Worm (Caenorhabditis elegans) whole organism, late embryonic: Measurements from ENCODE around the gene C17H11.1.

ENCODE experiments used
- F13H6.1 ChIP-seq: sonication (generic microtip); optimal IDR thresholded peaks from 2 replicates; lab custom pipeline; 2016; ENCODE audit warnings: missing genetic modification characterization, missing compliant biosample characterization
- K02D7.2 ChIP-seq: sonication (generic microtip); optimal IDR thresholded peaks from 2 replicates; lab custom pipeline; 2017; ENCODE audit warnings: mild to moderate bottlenecking, missing genetic modification characterization, missing compliant biosample characterization
- K09A11.1 ChIP-seq: sonication (generic microtip); optimal IDR thresholded peaks from 2 replicates; lab custom pipeline; 2017; ENCODE audit warnings: antibody characterized with exemption, mild to moderate bottlenecking, missing genetic modification characterization, missing compliant biosample characterization; ENCODE audit not compliant: insufficient read depth
- T23F11.4 ChIP-seq: fragments of 200-800 bp; sonication (Bioruptor generic); optimal IDR thresholded peaks from 2 replicates; lab custom pipeline; 2018; ENCODE audit warnings: mild to moderate bottlenecking, missing genetic modification characterization, missing compliant biosample characterization
- Y22D7AL.16 ChIP-seq: sonication (generic microtip); optimal IDR thresholded peaks from 2 replicates; lab custom pipeline; 2016; ENCODE audit warnings: missing genetic modification characterization, missing compliant biosample characterization
- ceh-14 ChIP-seq: sonication (generic microtip); optimal IDR thresholded peaks from 2 replicates; lab custom pipeline; 2016; ENCODE audit warnings: missing genotype, missing genetic modification characterization, missing compliant biosample characterization
- ceh-18 ChIP-seq: sonication (generic microtip); optimal IDR thresholded peaks from 2 replicates; lab custom pipeline; 2016; ENCODE audit warnings: missing genetic modification characterization, missing compliant biosample characterization
- ceh-2 ChIP-seq: sonication (generic microtip); optimal IDR thresholded peaks from 2 replicates; lab custom pipeline; 2016; ENCODE audit warnings: missing genotype, missing genetic modification characterization, missing compliant biosample characterization
- ceh-22 ChIP-seq: sonication (generic microtip); optimal IDR thresholded peaks from 2 replicates; lab custom pipeline; 2017; ENCODE audit warnings: missing biosample characterization, missing genetic modification characterization
- ceh-24 ChIP-seq: sonication (generic microtip); optimal IDR thresholded peaks from 2 replicates; lab custom pipeline; 2016; ENCODE audit warnings: mild to moderate bottlenecking, missing genetic modification characterization, missing compliant biosample characterization
- ceh-31 ChIP-seq: sonication (generic microtip); optimal IDR thresholded peaks from 2 replicates; lab custom pipeline; 2016; ENCODE audit warnings: missing genetic modification characterization, missing compliant biosample characterization
- ceh-34 ChIP-seq: sonication (generic microtip); optimal IDR thresholded peaks from 2 replicates; lab custom pipeline; 2016; ENCODE audit warnings: mild to moderate bottlenecking, missing genetic modification characterization, missing compliant biosample characterization
- ceh-45 ChIP-seq: fragments of 200-800 bp; sonication (Bioruptor generic); IDR thresholded peaks from 2 replicates; pipeline ENCODE4 v1.3.6; 2022; ENCODE audit warnings: missing genetic modification reagents, missing genetic modification characterization, missing compliant biosample characterization
- ceh-48 ChIP-seq: sonication (generic microtip); optimal IDR thresholded peaks from 2 replicates; lab custom pipeline; 2016; ENCODE audit warnings: missing genetic modification characterization, inconsistent platforms, missing compliant biosample characterization
- ceh-6 ChIP-seq: fragments of 200-800 bp; sonication (Bioruptor generic); optimal IDR thresholded peaks from 2 replicates; lab custom pipeline; 2018; ENCODE audit warnings: mild to moderate bottlenecking, missing genetic modification characterization, missing compliant biosample characterization
- ceh-9 ChIP-seq: sonication (generic microtip); optimal IDR thresholded peaks from 2 replicates; lab custom pipeline; 2016; ENCODE audit warnings: mild to moderate bottlenecking, missing genetic modification characterization, inconsistent platforms, missing compliant biosample characterization
- che-1 ChIP-seq: sonication (generic microtip); optimal IDR thresholded peaks from 2 replicates; lab custom pipeline; 2016; ENCODE audit warnings: mild to moderate bottlenecking, missing genetic modification characterization, missing compliant biosample characterization
- dmd-4 ChIP-seq: sonication (generic microtip); optimal IDR thresholded peaks from 2 replicates; lab custom pipeline; 2016; ENCODE audit warnings: borderline replicate concordance, missing genetic modification characterization, missing compliant biosample characterization
- dve-1 ChIP-seq: sonication (generic microtip); optimal IDR thresholded peaks from 2 replicates; lab custom pipeline; 2017; ENCODE audit warnings: antibody characterized with exemption, mild to moderate bottlenecking, missing genetic modification characterization, missing compliant biosample characterization
- elt-4 ChIP-seq: sonication (generic microtip); optimal IDR thresholded peaks from 2 replicates; lab custom pipeline; 2016; ENCODE audit warnings: missing genetic modification characterization, missing compliant biosample characterization
- eyg-1 ChIP-seq: sonication (generic microtip); optimal IDR thresholded peaks from 2 replicates; lab custom pipeline; 2016; ENCODE audit warnings: missing genotype, missing genetic modification characterization, missing compliant biosample characterization
- fkh-10 ChIP-seq: fragments of 150-350 bp; optimal IDR thresholded peaks from 2 replicates; lab custom pipeline; 2014; ENCODE audit warnings: missing biosample characterization, missing genetic modification reagents, missing genetic modification characterization
- gmeb-2 ChIP-seq: sonication (generic microtip); optimal IDR thresholded peaks from 2 replicates; lab custom pipeline; 2016; ENCODE audit warnings: missing genetic modification characterization, inconsistent platforms, missing compliant biosample characterization
- hlh-13 ChIP-seq: fragments of 200-800 bp; sonication (Bioruptor generic); optimal IDR thresholded peaks from 2 replicates; lab custom pipeline; 2018; ENCODE audit warnings: mild to moderate bottlenecking, missing genetic modification characterization, missing compliant biosample characterization
- hlh-15 ChIP-seq: sonication (generic microtip); optimal IDR thresholded peaks from 2 replicates; lab custom pipeline; 2016; ENCODE audit warnings: missing genetic modification characterization, missing compliant biosample characterization
- hlh-8 ChIP-seq: sonication (generic microtip); optimal IDR thresholded peaks from 2 replicates; lab custom pipeline; 2016; ENCODE audit warnings: missing genotype, missing genetic modification characterization, missing compliant biosample characterization
- lim-6 ChIP-seq: sonication (generic microtip); optimal IDR thresholded peaks from 2 replicates; lab custom pipeline; 2016; ENCODE audit warnings: missing genetic modification characterization, missing compliant biosample characterization
- lin-11 ChIP-seq: fragments of 200-800 bp; sonication (Bioruptor generic); optimal IDR thresholded peaks from 2 replicates; lab custom pipeline; 2018; ENCODE audit warnings: mild to moderate bottlenecking, missing genetic modification characterization, missing compliant biosample characterization
- nhr-232 ChIP-seq: sonication (generic microtip); optimal IDR thresholded peaks from 2 replicates; lab custom pipeline; 2016; ENCODE audit warnings: missing genetic modification characterization, missing compliant biosample characterization
- npax-4 ChIP-seq: sonication (generic microtip); optimal IDR thresholded peaks from 2 replicates; lab custom pipeline; 2016; ENCODE audit warnings: missing genetic modification characterization, missing compliant biosample characterization
- odd-2 ChIP-seq: sonication (generic microtip); optimal IDR thresholded peaks from 2 replicates; lab custom pipeline; 2017; ENCODE audit warnings: antibody characterized with exemption, mild to moderate bottlenecking, missing genetic modification characterization, missing compliant biosample characterization
- pag-3 ChIP-seq: sonication (generic microtip); optimal IDR thresholded peaks from 2 replicates; lab custom pipeline; 2016; ENCODE audit warnings: missing compliant biosample characterization, missing genetic modification characterization, borderline replicate concordance
- pat-9 ChIP-seq: fragments of 200-800 bp; sonication (Bioruptor generic); optimal IDR thresholded peaks from 2 replicates; lab custom pipeline; 2018; ENCODE audit warnings: mild to moderate bottlenecking, missing genetic modification characterization, moderate library complexity, missing compliant biosample characterization
- pax-1 ChIP-seq: fragments of 150-350 bp; optimal IDR thresholded peaks from 2 replicates; lab custom pipeline; 2014; ENCODE audit warnings: missing biosample characterization, missing genetic modification characterization
- pha-2 ChIP-seq: sonication (generic microtip); optimal IDR thresholded peaks from 2 replicates; lab custom pipeline; 2017; ENCODE audit warnings: mild to moderate bottlenecking, missing genetic modification characterization, missing compliant biosample characterization
- pha-4 ChIP-seq: fragments of 150-350 bp; optimal IDR thresholded peaks from 2 replicates; lab custom pipeline; 2018; ENCODE audit warnings: missing biosample characterization, missing genetic modification reagents, missing genetic modification characterization
- ref-2 ChIP-seq: sonication (generic microtip); optimal IDR thresholded peaks from 2 replicates; lab custom pipeline; 2016; ENCODE audit warnings: missing genetic modification characterization, missing compliant biosample characterization
- rnt-1 ChIP-seq: sonication (generic microtip); optimal IDR thresholded peaks from 2 replicates; lab custom pipeline; 2016; ENCODE audit warnings: missing genetic modification characterization, missing compliant biosample characterization
- sdc-2 ChIP-seq: sonication (generic microtip); optimal IDR thresholded peaks from 2 replicates; lab custom pipeline; 2016; ENCODE audit warnings: missing genotype, missing genetic modification characterization, missing compliant biosample characterization
- syd-9 ChIP-seq: sonication (generic microtip); optimal IDR thresholded peaks from 2 replicates; lab custom pipeline; 2016; ENCODE audit warnings: mild to moderate bottlenecking, missing genetic modification characterization, moderate library complexity, missing compliant biosample characterization
- tbx-7 ChIP-seq: sonication (generic microtip); optimal IDR thresholded peaks from 2 replicates; lab custom pipeline; 2016; ENCODE audit warnings: missing genotype, missing genetic modification characterization, missing compliant biosample characterization
- ttx-3 ChIP-seq: sonication (generic microtip); optimal IDR thresholded peaks from 2 replicates; lab custom pipeline; 2016; ENCODE audit warnings: missing genetic modification reagents, missing genetic modification characterization, missing compliant biosample characterization
- unc-42 ChIP-seq: sonication (generic microtip); optimal IDR thresholded peaks from 2 replicates; lab custom pipeline; 2016; ENCODE audit warnings: missing genotype, missing genetic modification characterization, missing compliant biosample characterization
- unc-55 ChIP-seq: sonication (generic microtip); optimal IDR thresholded peaks from 2 replicates; lab custom pipeline; 2017; ENCODE audit warnings: missing biosample characterization, missing genetic modification reagents, missing genetic modification characterization
- ztf-16 ChIP-seq: sonication (generic microtip); optimal IDR thresholded peaks from 2 replicates; lab custom pipeline; 2017; ENCODE audit warnings: missing genetic modification characterization, missing compliant biosample characterization

C17H11.1 gene

DNA sequence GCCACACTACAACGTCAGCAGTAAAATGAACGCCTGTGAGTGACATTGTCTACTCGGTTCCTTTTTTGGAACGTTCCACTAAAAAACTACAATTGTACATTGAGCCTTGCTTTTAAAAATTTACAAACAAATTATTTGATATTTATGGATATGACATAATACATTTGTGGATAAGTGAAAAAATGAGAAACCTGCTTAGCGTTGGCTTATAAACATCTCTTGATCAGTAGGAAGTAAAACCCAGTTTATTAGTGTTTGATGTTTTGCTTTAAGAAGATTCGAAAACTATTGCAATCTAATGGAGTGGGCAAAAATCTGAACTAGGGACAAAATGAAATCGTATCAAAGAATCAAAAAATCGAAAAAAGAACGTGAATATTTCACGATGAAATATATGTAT lies 43.2 kb downstream of the C17H11.1 start:
- TF ChIP-seq ceh-48 (tag; lab: Kevin White, UChicago): no peak
- no peak for TF ChIP-seq ceh-31 (tag; lab: Kevin White, UChicago)
- TF ChIP-seq Y22D7AL.16: no peak
- no peak for TF ChIP-seq ceh-18 (tag; lab: Kevin White, UChicago)
- TF ChIP-seq ceh-24 (tag; lab: Kevin White, UChicago): no peak
- no peak for TF ChIP-seq elt-4 (tag; lab: Kevin White, UChicago)
- no peak for TF ChIP-seq ceh-34
- no peak for TF ChIP-seq eyg-1
- TF ChIP-seq ceh-9 (tag; lab: Kevin White, UChicago): no peak
- no peak for TF ChIP-seq F13H6.1 (tag; lab: Kevin White, UChicago)
- TF ChIP-seq pat-9 (tag; lab: Kevin White, UChicago): no peak

DNA sequence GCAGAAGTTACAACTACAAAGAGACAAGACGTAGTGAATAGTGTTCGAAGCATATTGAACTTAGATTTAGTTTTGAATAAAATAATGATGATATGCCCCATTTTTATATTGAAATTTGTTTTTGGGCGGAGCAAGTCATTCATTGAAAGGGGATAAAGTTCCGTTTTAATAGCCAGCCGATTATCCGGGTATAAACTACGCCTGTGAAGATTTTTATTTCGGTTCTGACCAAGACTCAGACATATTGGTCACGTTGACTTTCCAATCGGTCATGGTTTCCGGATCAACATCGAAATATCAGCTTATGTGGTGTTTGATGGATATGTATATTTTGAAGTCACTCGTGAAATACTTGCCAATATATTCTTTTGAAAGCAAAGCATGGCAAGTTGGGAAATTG lies 44.9 kb downstream of the C17H11.1 start, which contains the start of gene K02A6.4:
Gene K02A6.4, minus strand, starts transcription at position 101 of the 400 bp plus-strand sequence.
- no peak for TF ChIP-seq lin-11
- TF ChIP-seq ztf-16: no peak
- TF ChIP-seq hlh-15: no peak
- TF ChIP-seq pha-4 (tag; lab: Kevin White, UChicago): no peak
- no peak for TF ChIP-seq ceh-45
- TF ChIP-seq K02D7.2 (tag; lab: Kevin White, UChicago): no peak
- TF ChIP-seq dmd-4: no peak
- TF ChIP-seq unc-42 (tag; lab: Kevin White, UChicago): no peak
- no peak for TF ChIP-seq gmeb-2 (tag; lab: Kevin White, UChicago)
- TF ChIP-seq lim-6 (tag; lab: Kevin White, UChicago): no peak
- TF ChIP-seq ceh-14: no peak
- no peak for TF ChIP-seq nhr-232 (tag; lab: Kevin White, UChicago)
- no peak for TF ChIP-seq ceh-2
- no peak for TF ChIP-seq hlh-8
- no peak for TF ChIP-seq syd-9 (tag; lab: Kevin White, UChicago)
- TF ChIP-seq rnt-1 (tag; lab: Kevin White, UChicago): no peak
- no peak for TF ChIP-seq elt-4 (tag; lab: Kevin White, UChicago)

DNA sequence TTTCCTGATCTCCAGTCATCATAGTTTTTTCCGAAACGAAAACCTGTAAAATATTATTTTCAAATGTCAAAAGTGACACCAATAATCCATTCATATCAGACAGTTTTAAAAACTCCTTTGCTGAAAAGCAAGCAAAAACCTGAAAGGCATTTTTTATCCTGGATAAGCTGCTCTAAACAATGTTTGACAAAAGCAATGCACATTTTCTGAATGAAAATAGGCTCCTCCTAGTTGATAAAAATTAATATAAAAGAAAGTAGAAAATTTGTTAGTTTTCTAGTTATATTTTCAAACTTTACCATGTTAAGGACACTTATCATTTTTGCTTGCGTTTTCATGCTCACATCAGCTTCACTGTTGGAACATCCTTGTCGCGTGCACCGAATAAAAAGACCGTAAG lies 45.7 kb downstream of the C17H11.1 start, which contains the start of gene K02A6.1:
Gene K02A6.1, plus strand, starts transcription at position 301 of the 400 bp plus-strand sequence.
- no peak for TF ChIP-seq pag-3 (tag; lab: Kevin White, UChicago)
- no peak for TF ChIP-seq K09A11.1 (tag; lab: Kevin White, UChicago)
- no peak for TF ChIP-seq dve-1 (tag; lab: Kevin White, UChicago)
- TF ChIP-seq, all 69 proteins: peak for 0

DNA sequence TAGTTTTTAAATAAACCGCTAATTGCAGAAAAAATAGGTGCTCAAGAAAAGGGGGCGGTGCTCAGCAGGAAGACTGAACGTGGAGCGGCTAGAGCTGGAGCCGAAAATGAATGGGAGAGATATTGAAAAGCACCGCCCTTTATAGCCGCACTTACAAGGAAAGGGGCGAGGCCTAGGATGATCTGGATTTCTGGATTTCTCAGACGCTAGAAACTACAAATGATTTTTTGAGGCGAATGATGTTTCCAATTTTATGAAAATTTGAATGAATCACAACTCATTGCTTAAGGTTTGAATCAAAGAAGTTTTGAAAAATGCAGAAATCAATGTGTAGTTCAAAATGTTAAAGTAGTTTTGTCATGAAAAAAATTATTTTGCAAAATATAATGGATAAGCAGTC lies 51.2 kb downstream of the C17H11.1 start, which contains the start of gene K02A6.2:
Gene K02A6.2, minus strand, starts transcription at position 101 of the 400 bp plus-strand sequence.
- TF ChIP-seq elt-4 (tag; lab: Kevin White, UChicago): no peak

DNA sequence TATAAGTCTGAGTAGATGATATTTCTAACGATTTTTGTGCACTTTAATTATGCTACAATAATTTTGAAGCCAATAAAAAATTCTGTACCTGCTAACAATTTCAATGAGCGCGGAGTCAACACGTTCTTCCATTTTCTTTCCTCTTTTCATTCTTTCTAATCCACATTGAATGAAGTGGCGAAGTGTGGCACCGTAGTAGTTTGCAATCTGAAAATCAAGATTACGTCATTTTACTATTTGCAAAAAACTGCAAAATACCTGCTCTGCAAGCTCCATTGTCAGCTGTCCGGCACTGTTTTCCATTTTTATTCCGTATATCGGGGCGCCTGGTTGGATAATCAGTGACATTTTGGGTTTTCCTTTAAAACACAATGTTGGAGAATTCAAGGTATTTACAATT lies 55.5 kb downstream of the C17H11.1 start:
- TF ChIP-seq odd-2 (tag; lab: Kevin White, UChicago) (no peak), ref-2 (tag; lab: Kevin White, UChicago) (no peak), ceh-6 (GFP tag; lab: Kevin White, UChicago) (no peak), pat-9 (tag; lab: Kevin White, UChicago) (no peak), pax-1 (tag; lab: Kevin White, UChicago) (no peak), hlh-13 (no peak), npax-4 (no peak), ceh-45 (no peak), che-1 (tag; lab: Kevin White, UChicago) (no peak), ttx-3 (tag; lab: Kevin White, UChicago) (no peak), pha-2 (tag; lab: Kevin White, UChicago) (no peak), K09A11.1 (tag; lab: Kevin White, UChicago) (no peak), ceh-9 (tag; lab: Kevin White, UChicago) (no peak), sdc-2 (tag; lab: Kevin White, UChicago) (no peak), unc-42 (tag; lab: Kevin White, UChicago) (no peak), tbx-7 (tag; lab: Kevin White, UChicago) (no peak), unc-55 (GFP tag; lab: Kevin White, UChicago) (no peak), fkh-10 (no peak), ceh-22 (tag; lab: Kevin White, UChicago) (no peak), T23F11.4 (GFP tag; lab: Kevin White, UChicago) (no peak)
- TF ChIP-seq, all 69 proteins: peak for 0
